Fruit fly (Drosophila melanogaster): Measurements from ENCODE around the gene CG43348.

The CG43348 gene

DNA sequence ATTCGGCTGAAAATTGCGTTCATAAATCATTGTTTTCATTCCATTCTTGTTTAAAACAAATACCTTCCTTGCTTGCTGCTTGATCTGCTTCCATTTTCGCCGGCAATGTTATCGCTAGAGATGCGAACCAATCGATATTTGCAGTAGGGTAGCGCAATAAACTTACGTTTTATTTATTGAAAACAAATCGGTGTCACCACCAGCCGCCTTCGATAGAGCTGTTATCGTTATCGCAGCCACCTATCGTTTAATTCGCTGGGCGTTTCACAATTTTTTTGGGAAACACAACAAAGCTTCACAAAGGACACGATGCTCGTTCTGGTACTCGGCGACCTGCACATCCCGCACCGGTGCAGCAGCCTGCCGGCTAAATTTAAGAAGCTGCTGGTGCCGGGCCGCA lies 48.7 kb upstream of the CG43348 start, which contains the start of the genes Tfb4 and Vps29 (continued):
- TF ChIP-seq bcd (GFP tag; optimal IDR thresholded peaks at IDR 0.05) (no peak), sens (GFP tag) (peak; percentile 35), CG31224 (GFP tag; IDR thresholded peaks at IDR 0.05) (peak; percentile 36; the same call in 1 of the 2 replicates), dmrt11E (tag; optimal IDR thresholded peaks at IDR 0.05) (peak; percentile 11), chn (GFP tag; optimal IDR thresholded peaks at IDR 0.05) (peak; percentile 55), CG6272 (GFP tag; IDR thresholded peaks at IDR 0.05) (peak; percentile 46; the same call in 1 of the 2 replicates), dysf (GFP tag; IDR thresholded peaks at IDR 0.05) (peak; percentile 15; the same call in 1 of the 3 replicates), row (GFP tag; IDR thresholded peaks at IDR 0.05) (peak; percentile 65), nmo (GFP tag; optimal IDR thresholded peaks at IDR 0.05) (peak; percentile 3), dan (GFP tag; IDR thresholded peaks at IDR 0.05) (no peak), CG4820 (GFP tag; optimal IDR thresholded peaks at IDR 0.05) (peak; percentile 21), CG32532 (GFP tag; IDR thresholded peaks at IDR 0.05) (peak; percentile 58), trem (tag; optimal IDR thresholded peaks at IDR 0.05) (peak; percentile 61), Sry-β (GFP tag; optimal IDR thresholded peaks at IDR 0.05) (no peak), Ada2b (GFP tag; IDR thresholded peaks at IDR 0.05) (peak; percentile 47; the same call in 1 of the 2 replicates), CG1024 (GFP tag; IDR thresholded peaks at IDR 0.05) (0 out of 2 replicates have a peak, but pooled peaks have one; percentile 32), Hand (GFP tag; optimal IDR thresholded peaks at IDR 0.05) (no peak), CG12769 (tag; optimal IDR thresholded peaks at IDR 0.05) (no peak), CHES-1-like (GFP tag; optimal IDR thresholded peaks at IDR 0.05) (peak; percentile 65), Mrtf (GFP tag; IDR thresholded peaks at IDR 0.05) (0 out of 3 replicates have a peak, but pooled peaks have one; percentile 21), CG32772 (GFP tag; IDR thresholded peaks at IDR 0.05) (peak; percentile 12; the same call in 1 of the 2 replicates), CG4617 (GFP tag; optimal IDR thresholded peaks at IDR 0.05; ENCODE audit: borderline replicate concordance) (peak; percentile 74), CG12155 (GFP tag; optimal IDR thresholded peaks at IDR 0.05) (peak; percentile 50), HmgD (GFP tag; optimal IDR thresholded peaks at IDR 0.05) (peak; percentile 59), CG17829 (tag; optimal IDR thresholded peaks at IDR 0.05) (peak; percentile 60), mld (GFP tag; IDR thresholded peaks at IDR 0.05; ENCODE audit: partially characterized antibody) (peak; percentile 96), Aef1 (GFP tag; IDR thresholded peaks at IDR 0.05) (peak; percentile 24; the same call in 1 of the 3 replicates), kah (GFP tag; optimal IDR thresholded peaks at IDR 0.05) (no peak), Doc2 (GFP tag; IDR thresholded peaks at IDR 0.05) (no peak), Atf3 (GFP tag; optimal IDR thresholded peaks at IDR 0.05) (no peak), CG13287 (GFP tag; IDR thresholded peaks at IDR 0.05; ENCODE audit: partially characterized antibody) (peak; percentile 95), HLH54F (GFP tag; optimal IDR thresholded peaks at IDR 0.05) (peak; percentile 69), crc (GFP tag; optimal IDR thresholded peaks at IDR 0.05) (peak; percentile 7), Fer1 (GFP tag; optimal IDR thresholded peaks at IDR 0.05) (peak; percentile 46), btn (GFP tag; optimal IDR thresholded peaks at IDR 0.05) (no peak), fu2 (GFP tag; optimal IDR thresholded peaks at IDR 0.05) (peak; percentile 49), CG7839 (tag; optimal IDR thresholded peaks at IDR 0.05) (no peak), Dll (GFP tag; IDR thresholded peaks at IDR 0.05; ENCODE audit: partially characterized antibody) (peak; percentile 84), CG11560 (tag; IDR thresholded peaks at IDR 0.05) (no peak), MESR4 (GFP tag; optimal IDR thresholded peaks at IDR 0.05) (peak; percentile 78), ham (GFP tag; IDR thresholded peaks at IDR 0.05) (no peak), cas (GFP tag; IDR thresholded peaks at IDR 0.05) (0 out of 2 replicates have a peak, but pooled peaks have one; percentile 15), chm (GFP tag; IDR thresholded peaks at IDR 0.05) (peak; percentile 30; the same call in 1 of the 2 replicates), rib (GFP tag; IDR thresholded peaks at IDR 0.05) (peak; percentile 62; the same call in 1 of the 2 replicates), Dbx (GFP tag; IDR thresholded peaks at IDR 0.05) (peak; percentile 65; the same call in 2 of the 3 replicates), CG16813 (GFP tag; IDR thresholded peaks at IDR 0.05; ENCODE audit: partially characterized antibody) (peak; percentile 90), E2f2 (GFP tag; IDR thresholded peaks at IDR 0.05) (peak; percentile 76), CG17328 (GFP tag; IDR thresholded peaks at IDR 0.05) (peak; percentile 33; the same call in 1 of the 2 replicates)

Measured in whole organism, embryonic.